Fruit fly (Drosophila melanogaster) whole organism, embryonic: ENCODE results near the gene CG14882.
A peak's percentile ranks its signal among the peaks of the same experiment; 100 is the strongest.

ENCODE experiments used
- CG11456 ChIP-seq: fragments of 200-800 bp; sonication (Bioruptor generic); IDR thresholded peaks from 3 replicates; pipeline ENCODE4 v1.3.6; 2022; ENCODE audit warnings: missing biosample characterization, missing genetic modification characterization
- CG11504 ChIP-seq: fragments of 200-800 bp; sonication (Bioruptor generic); optimal IDR thresholded peaks from 3 replicates; lab custom pipeline; 2019; ENCODE audit warnings: missing biosample characterization, mild to moderate bottlenecking, missing genetic modification characterization, moderate library complexity
- CG11560 ChIP-seq: fragments of 200-800 bp; sonication (Bioruptor generic); IDR thresholded peaks from 3 replicates; pipeline ENCODE4 v1.3.6; 2022; ENCODE audit warnings: missing biosample characterization, missing genetic modification characterization
- CG15073 ChIP-seq: fragments of 200-800 bp; sonication (Bioruptor generic); optimal IDR thresholded peaks from 2 replicates; lab custom pipeline; 2016; ENCODE audit warnings: missing biosample characterization, missing genetic modification characterization
- CG1602 ChIP-seq: fragments of 200-800 bp; sonication (Bioruptor generic); optimal IDR thresholded peaks from 3 replicates; lab custom pipeline; 2016; ENCODE audit warnings: missing biosample characterization, missing genetic modification characterization
- CG16815 ChIP-seq: fragments of 200-800 bp; sonication (Bioruptor generic); optimal IDR thresholded peaks from 3 replicates; lab custom pipeline; 2017; ENCODE audit warnings: missing biosample characterization, mild to moderate bottlenecking, missing genetic modification characterization
- CG17361 ChIP-seq: fragments of 200-800 bp; sonication (Bioruptor generic); IDR thresholded peaks from 3 replicates; pipeline ENCODE4 v1.3.6; 2022; ENCODE audit warnings: missing biosample characterization, missing genetic modification characterization
- CG17612 ChIP-seq: fragments of 200-800 bp; sonication (Bioruptor generic); IDR thresholded peaks from 2 replicates; pipeline ENCODE4 v1.3.6; 2022; ENCODE audit warnings: missing biosample characterization, missing genetic modification characterization
- CG2120 ChIP-seq: fragments of 200-800 bp; sonication (Bioruptor generic); optimal IDR thresholded peaks from 3 replicates; lab custom pipeline; 2016; ENCODE audit warnings: missing biosample characterization, missing genetic modification characterization
- CG2712 ChIP-seq: fragments of 200-800 bp; optimal IDR thresholded peaks from 3 replicates; lab custom pipeline; 2019; ENCODE audit warnings: missing biosample characterization, mild to moderate bottlenecking, missing genetic modification characterization, moderate library complexity
- CG32772 ChIP-seq: fragments of 200-800 bp; sonication (Bioruptor generic); IDR thresholded peaks from 2 replicates; pipeline ENCODE4 v1.3.6; 2022; ENCODE audit warnings: missing biosample characterization, missing genetic modification characterization
- CG6813 ChIP-seq: fragments of 200-800 bp; sonication (Bioruptor generic); optimal IDR thresholded peaks from 2 replicates; lab custom pipeline; 2017; ENCODE audit warnings: missing biosample characterization, missing genetic modification characterization, mild to moderate bottlenecking, moderate library complexity, missing genetic modification reagents
- CG6854 ChIP-seq: fragments of 200-800 bp; sonication (Bioruptor generic); optimal IDR thresholded peaks from 3 replicates; lab custom pipeline; 2017; ENCODE audit warnings: missing biosample characterization, mild to moderate bottlenecking, missing genetic modification characterization
- CG7372 ChIP-seq: fragments of 200-800 bp; sonication (Bioruptor generic); IDR thresholded peaks from 2 replicates; pipeline ENCODE4 v1.3.6; 2022; ENCODE audit warnings: missing biosample characterization, missing genetic modification characterization
- CG7556 ChIP-seq: fragments of 200-800 bp; sonication (Bioruptor generic); optimal IDR thresholded peaks from 2 replicates; lab custom pipeline; 2017; ENCODE audit warnings: missing biosample characterization, mild to moderate bottlenecking, missing genetic modification characterization
- CG8290 ChIP-seq, 3 experiments: fragments of 200-800 bp; sonication (Bioruptor generic); optimal IDR thresholded peaks; 2 replicates each; lab custom pipeline; 2016 to 2019; ENCODE audit warnings: missing biosample characterization in 3 of 3, missing genetic modification characterization in 3 of 3, mild to moderate bottlenecking in 2 of 3, moderate library complexity in 1 of 3
- Dbx ChIP-seq: fragments of 200-800 bp; sonication (Bioruptor generic); IDR thresholded peaks from 3 replicates; pipeline ENCODE4 v1.3.6; 2022; ENCODE audit warnings: missing biosample characterization, missing genetic modification characterization
- Dfd ChIP-seq, 2 experiments: fragments of >200 bp; optimal IDR thresholded peaks; 2 replicates each; lab custom pipeline; 2017; ENCODE audit warnings: missing biosample characterization in 2 of 2, missing genetic modification characterization in 2 of 2
- Dip2 ChIP-seq: fragments of 200-800 bp; sonication (Bioruptor generic); IDR thresholded peaks from 2 replicates; pipeline ENCODE4 v1.3.6; 2022; ENCODE audit warnings: missing biosample characterization, missing genetic modification characterization
- Doc2 ChIP-seq: fragments of 200-800 bp; sonication (Bioruptor generic); IDR thresholded peaks from 2 replicates; pipeline ENCODE4 v1.3.6; 2022; ENCODE audit warnings: missing biosample characterization, missing genetic modification characterization
- Jarid2 ChIP-seq: fragments of 200-800 bp; sonication (Bioruptor generic); optimal IDR thresholded peaks from 3 replicates; lab custom pipeline; 2017; ENCODE audit warnings: mild to moderate bottlenecking, missing biosample characterization, missing genetic modification reagents, missing genetic modification characterization
- Mad ChIP-seq: fragments of 200-800 bp; sonication (Bioruptor generic); optimal IDR thresholded peaks from 2 replicates; lab custom pipeline; 2016; ENCODE audit warnings: missing biosample characterization, missing genetic modification characterization
- NFAT ChIP-seq: fragments of 200-800 bp; sonication (Bioruptor generic); IDR thresholded peaks from 2 replicates; pipeline ENCODE4 v1.3.6; 2022; ENCODE audit warnings: missing biosample characterization, missing genetic modification characterization
- Neu2 ChIP-seq: fragments of 200-800 bp; sonication (Bioruptor generic); optimal IDR thresholded peaks from 3 replicates; lab custom pipeline; 2016; ENCODE audit warnings: missing biosample characterization, missing genetic modification characterization, borderline replicate concordance
- Optix ChIP-seq: fragments of 200-800 bp; sonication (Bioruptor generic); IDR thresholded peaks from 3 replicates; pipeline ENCODE4 v1.3.6; 2022; ENCODE audit warnings: missing biosample characterization, missing genetic modification characterization
- Pdp1 ChIP-seq, 2 experiments: fragments of 200-800 bp; sonication (Bioruptor generic); optimal IDR thresholded peaks; 3 replicates each; lab custom pipeline; 2016; ENCODE audit warnings: missing biosample characterization in 2 of 2, missing genetic modification characterization in 2 of 2, mild to moderate bottlenecking in 1 of 2, moderate library complexity in 1 of 2
- Scr ChIP-seq: fragments of 200-800 bp; sonication (Bioruptor generic); IDR thresholded peaks from 2 replicates; pipeline ENCODE4 v1.3.6; 2022; ENCODE audit warnings: missing biosample characterization, missing genetic modification characterization; ENCODE audit not compliant: partially characterized antibody
- Side ChIP-seq: fragments of 200-800 bp; sonication (Bioruptor generic); optimal IDR thresholded peaks from 2 replicates; lab custom pipeline; 2016; ENCODE audit warnings: missing biosample characterization, missing genetic modification characterization
- Sin3A ChIP-seq: fragments of >200 bp; optimal IDR thresholded peaks from 2 replicates; lab custom pipeline; 2018
- Sox100B ChIP-seq: fragments of 200-800 bp; sonication (Bioruptor generic); optimal IDR thresholded peaks from 3 replicates; lab custom pipeline; 2018; ENCODE audit warnings: missing biosample characterization, mild to moderate bottlenecking, missing genetic modification characterization
- Stat92E ChIP-seq, 3 experiments: fragments of >200 bp in 2 of 3; fragments of 200-800 bp in 1 of 3; sonication (Bioruptor generic) in 1 of 3; optimal IDR thresholded peaks; 2 replicates each; lab custom pipeline; 2017 to 2019; ENCODE audit warnings: missing biosample characterization in 3 of 3, missing genetic modification characterization in 3 of 3, mild to moderate bottlenecking in 1 of 3, moderate library complexity in 1 of 3
- Usf ChIP-seq: fragments of 200-800 bp; sonication (Bioruptor generic); optimal IDR thresholded peaks from 2 replicates; lab custom pipeline; 2017; ENCODE audit warnings: missing genotype, missing biosample characterization, missing genetic modification characterization
- abd-A ChIP-seq: fragments of 200-800 bp; sonication (Bioruptor generic); optimal IDR thresholded peaks from 3 replicates; lab custom pipeline; 2019; ENCODE audit warnings: missing biosample characterization, mild to moderate bottlenecking, missing genetic modification characterization, moderate library complexity
- chif ChIP-seq, 2 experiments: fragments of 200-800 bp; sonication (Bioruptor generic); optimal IDR thresholded peaks; 3 replicates each; lab custom pipeline; 2016; ENCODE audit warnings: missing biosample characterization in 2 of 2, missing genetic modification characterization in 2 of 2
- dan ChIP-seq: fragments of 200-800 bp; sonication (Bioruptor generic); IDR thresholded peaks from 2 replicates; pipeline ENCODE4 v1.3.6; 2022; ENCODE audit warnings: missing biosample characterization, missing genetic modification characterization
- danr ChIP-seq: fragments of 200-800 bp; sonication (Bioruptor generic); IDR thresholded peaks from 2 replicates; pipeline ENCODE4 v1.3.6; 2022; ENCODE audit warnings: missing biosample characterization, missing genetic modification characterization
- kni ChIP-seq: fragments of 200-800 bp; sonication (Bioruptor generic); optimal IDR thresholded peaks from 3 replicates; lab custom pipeline; 2017; ENCODE audit warnings: mild to moderate bottlenecking, missing biosample characterization, missing genetic modification reagents, missing genetic modification characterization
- lilli ChIP-seq: fragments of 200-800 bp; sonication (Bioruptor generic); optimal IDR thresholded peaks from 3 replicates; lab custom pipeline; 2016; ENCODE audit warnings: missing biosample characterization, missing genetic modification characterization
- maf-S ChIP-seq: fragments of 200-800 bp; sonication (Bioruptor generic); optimal IDR thresholded peaks from 2 replicates; lab custom pipeline; 2016; ENCODE audit warnings: missing biosample characterization, missing genetic modification characterization
- nerfin-1 ChIP-seq: fragments of 200-800 bp; sonication (Bioruptor generic); optimal IDR thresholded peaks from 3 replicates; lab custom pipeline; 2019; ENCODE audit warnings: missing biosample characterization, mild to moderate bottlenecking, missing genetic modification characterization, moderate library complexity
- org-1 ChIP-seq: fragments of 200-800 bp; sonication (Bioruptor generic); optimal IDR thresholded peaks from 2 replicates; lab custom pipeline; 2017; ENCODE audit warnings: missing biosample characterization, missing genetic modification characterization
- otp ChIP-seq: fragments of 200-800 bp; sonication (Bioruptor generic); IDR thresholded peaks from 3 replicates; pipeline ENCODE4, ENCODE4 v1.3.6; 2022; ENCODE audit warnings: missing biosample characterization, missing genetic modification characterization
- p53 ChIP-seq: fragments of 200-800 bp; sonication (Bioruptor generic); optimal IDR thresholded peaks from 2 replicates; lab custom pipeline; 2016; ENCODE audit warnings: missing biosample characterization, missing genetic modification characterization
- run ChIP-seq: fragments of 200-800 bp; sonication (Bioruptor generic); optimal IDR thresholded peaks from 3 replicates; lab custom pipeline; 2018; ENCODE audit warnings: missing biosample characterization, mild to moderate bottlenecking, missing genetic modification characterization
- sens-2 ChIP-seq: fragments of 200-800 bp; sonication (Bioruptor generic); IDR thresholded peaks from 2 replicates; pipeline ENCODE4 v1.3.6; 2022; ENCODE audit warnings: missing biosample characterization, missing genetic modification characterization
- sna ChIP-seq: fragments of 200-800 bp; sonication (Bioruptor generic); IDR thresholded peaks from 2 replicates; pipeline ENCODE4 v1.3.6; 2022; ENCODE audit warnings: missing biosample characterization, missing genetic modification characterization; ENCODE audit not compliant: partially characterized antibody
- tio ChIP-seq: fragments of 200-800 bp; sonication (Bioruptor generic); optimal IDR thresholded peaks from 2 replicates; lab custom pipeline; 2017; ENCODE audit warnings: missing biosample characterization, missing genetic modification characterization, inconsistent platforms
- trem ChIP-seq: fragments of 200-800 bp; optimal IDR thresholded peaks from 3 replicates; lab custom pipeline; 2019; ENCODE audit warnings: missing biosample characterization, mild to moderate bottlenecking, missing genetic modification characterization, moderate library complexity
- vnd ChIP-seq: fragments of 200-800 bp; sonication (Bioruptor generic); IDR thresholded peaks from 3 replicates; pipeline ENCODE4 v1.3.6; 2022; ENCODE audit warnings: missing biosample characterization, missing genetic modification characterization; ENCODE audit not compliant: partially characterized antibody
- zfh1 ChIP-seq: fragments of 200-800 bp; sonication (Bioruptor generic); IDR thresholded peaks from 3 replicates; pipeline ENCODE4 v1.3.6; 2022; ENCODE audit warnings: missing biosample characterization, missing genetic modification characterization

The CG14882 gene

dm6 chr3R:16442937-16443336, at the start of gene CG14882, which contains the start of gene Ttc1 (continued):
- TF ChIP-seq CG11456 (GFP tag; lab: Robert Waterston, UW) = peak; percentile 84
- TF ChIP-seq Neu2 = no peak
- TF ChIP-seq Mad = peak; percentile 86
- TF ChIP-seq CG16815 (GFP tag; lab: Kevin White, UChicago) = peak; percentile 56
- no peak for TF ChIP-seq dan (GFP tag; lab: Robert Waterston, UW)
- peak; percentile 69; the same call in 2 of the 3 replicates for TF ChIP-seq CG11560 (tag; lab: Robert Waterston, UW)
- peak; percentile 57 for TF ChIP-seq sna (GFP tag; lab: Robert Waterston, UW)
- peak; percentile 12 for TF ChIP-seq CG6854
- no peak for TF ChIP-seq Jarid2 (GFP tag; lab: Kevin White, UChicago)
- TF ChIP-seq Usf (GFP tag; lab: Kevin White, UChicago) = peak; percentile 43
- peak; percentile 72 for TF ChIP-seq CG32772 (GFP tag; lab: Robert Waterston, UW)
- peak; percentile 84 for TF ChIP-seq CG1602
- peak in 1 of 3 experiments; percentile 17 for TF ChIP-seq Stat92E (GFP tag; optimal IDR thresholded peaks at IDR 0.05; lab: Kevin White, UChicago)
- peak; percentile 80 for TF ChIP-seq CG2712
- TF ChIP-seq CG15073 (GFP tag; lab: Kevin White, UChicago) = no peak
- peak; percentile 69 for TF ChIP-seq Optix (GFP tag; lab: Robert Waterston, UW)
- peak; percentile 77; the same call in 2 of the 3 replicates for TF ChIP-seq Dbx (GFP tag; lab: Robert Waterston, UW)
- no peak for TF ChIP-seq org-1
- peak; percentile 7 for TF ChIP-seq run (tag; lab: Kevin White, UChicago)
- TF ChIP-seq Dfd (GFP tag; optimal IDR thresholded peaks at IDR 0.05; lab: Kevin White, UChicago) = no peak
- TF ChIP-seq CG17361 (GFP tag; lab: Robert Waterston, UW) = peak; percentile 75; the same call in 2 of the 3 replicates
- TF ChIP-seq maf-S = peak; percentile 81
- peak; percentile 62 to 85 for TF ChIP-seq chif (GFP tag; optimal IDR thresholded peaks at IDR 0.05; lab: Kevin White, UChicago)
- TF ChIP-seq CG2120 = peak; percentile 95
- no peak for TF ChIP-seq abd-A (tag; lab: Kevin White, UChicago)
- TF ChIP-seq sens-2 (GFP tag; lab: Robert Waterston, UW) = peak; percentile 72; the same call in 1 of the 2 replicates
- TF ChIP-seq NFAT = peak; percentile 82
- no peak for TF ChIP-seq kni (GFP tag; lab: Kevin White, UChicago)
- TF ChIP-seq CG7556 (GFP tag; lab: Kevin White, UChicago) = peak; percentile 83
- TF ChIP-seq CG11504 (tag; lab: Kevin White, UChicago) = no peak
- peak; percentile 54 for TF ChIP-seq p53 (GFP tag; lab: Kevin White, UChicago)
- peak; percentile 82 for TF ChIP-seq CG8290 (GFP tag; optimal IDR thresholded peaks at IDR 0.05; lab: Kevin White, UChicago)
- TF ChIP-seq CG8290 (tag; optimal IDR thresholded peaks at IDR 0.05; lab: Kevin White, UChicago) = peak in 1 of 2 experiments; percentile 78
- TF ChIP-seq nerfin-1 (tag; lab: Kevin White, UChicago) = peak; percentile 58
- no peak; the same call in 1 of the 2 replicates for TF ChIP-seq danr (GFP tag; lab: Robert Waterston, UW)
- peak; percentile 94 for TF ChIP-seq lilli
- no peak for TF ChIP-seq Sox100B
- TF ChIP-seq tio (GFP tag; lab: Kevin White, UChicago) = no peak
- TF ChIP-seq zfh1 (GFP tag; lab: Robert Waterston, UW) = peak; percentile 91
- 0 out of 3 replicates have a peak, but pooled peaks have one; percentile 19 for TF ChIP-seq vnd (GFP tag; lab: Robert Waterston, UW)
- TF ChIP-seq CG7372 = peak; percentile 72
- no peak for TF ChIP-seq Sin3A
- TF ChIP-seq Pdp1 (GFP tag; optimal IDR thresholded peaks at IDR 0.05; lab: Kevin White, UChicago) = peak; percentile 87 to 90
- TF ChIP-seq Side (GFP tag; lab: Kevin White, UChicago) = peak; percentile 85
- peak; percentile 25; the same call in 1 of the 2 replicates for TF ChIP-seq Doc2 (GFP tag; lab: Robert Waterston, UW)
- TF ChIP-seq Scr (GFP tag; lab: Robert Waterston, UW) = peak; percentile 53
- TF ChIP-seq otp = peak; percentile 91
- no peak for TF ChIP-seq CG17612
- TF ChIP-seq trem (tag; lab: Kevin White, UChicago) = peak; percentile 40
- no peak for TF ChIP-seq Dip2
- TF ChIP-seq CG6813 (GFP tag; lab: Kevin White, UChicago) = peak; percentile 70
